Fruit fly (Drosophila melanogaster) whole organism, embryonic: ENCODE data around the gene Cyp28c1.

ENCODE experiments used
- Aef1 ChIP-seq: fragments of 200-800 bp; sonication (Bioruptor generic); IDR thresholded peaks from 3 replicates; pipeline ENCODE4 v1.3.6; 2022; ENCODE audit warnings: missing biosample characterization, missing genetic modification characterization
- CG10565 ChIP-seq: fragments of 200-800 bp; sonication (Bioruptor generic); optimal IDR thresholded peaks from 3 replicates; lab custom pipeline; 2016; ENCODE audit warnings: missing biosample characterization, mild to moderate bottlenecking, missing genetic modification characterization
- CG11085 ChIP-seq: fragments of 200-800 bp; sonication (Bioruptor generic); IDR thresholded peaks from 2 replicates; pipeline ENCODE4 v1.3.6; 2022; ENCODE audit warnings: missing biosample characterization, missing genetic modification characterization
- CG11723 ChIP-seq: fragments of 200-800 bp; sonication (Bioruptor generic); optimal IDR thresholded peaks from 2 replicates; lab custom pipeline; 2017; ENCODE audit warnings: missing biosample characterization, mild to moderate bottlenecking, missing genetic modification characterization
- CG12071 ChIP-seq: fragments of 200-800 bp; sonication (Bioruptor generic); optimal IDR thresholded peaks from 3 replicates; lab custom pipeline; 2018; ENCODE audit warnings: missing biosample characterization, mild to moderate bottlenecking, missing genetic modification characterization
- CG12155 ChIP-seq: fragments of 200-800 bp; sonication (Bioruptor generic); optimal IDR thresholded peaks from 3 replicates; lab custom pipeline; 2016; ENCODE audit warnings: missing biosample characterization, missing genetic modification characterization
- CG12219 ChIP-seq: fragments of 200-800 bp; sonication (Bioruptor generic); optimal IDR thresholded peaks from 3 replicates; lab custom pipeline; 2018; ENCODE audit warnings: missing biosample characterization, mild to moderate bottlenecking, missing genetic modification characterization
- CG12391 ChIP-seq: fragments of 200-800 bp; sonication (Bioruptor generic); optimal IDR thresholded peaks from 3 replicates; lab custom pipeline; 2018; ENCODE audit warnings: missing biosample characterization, mild to moderate bottlenecking, missing genetic modification characterization, moderate library complexity
- CG12744 ChIP-seq: fragments of 200-800 bp; sonication (Bioruptor generic); optimal IDR thresholded peaks from 2 replicates; lab custom pipeline; 2016; ENCODE audit warnings: missing biosample characterization, missing genetic modification characterization
- CG12769 ChIP-seq: fragments of 200-800 bp; sonication (Bioruptor generic); optimal IDR thresholded peaks from 2 replicates; lab custom pipeline; 2019; ENCODE audit warnings: missing biosample characterization, mild to moderate bottlenecking, missing genetic modification characterization, moderate library complexity
- CG13123 ChIP-seq: fragments of 200-800 bp; sonication (Bioruptor generic); optimal IDR thresholded peaks from 2 replicates; lab custom pipeline; 2016; ENCODE audit warnings: missing biosample characterization, missing genetic modification characterization
- CG17328 ChIP-seq: fragments of 200-800 bp; sonication (Bioruptor generic); IDR thresholded peaks from 2 replicates; pipeline ENCODE4 v1.3.6; 2022; ENCODE audit warnings: missing biosample characterization, missing genetic modification characterization
- CG17359 ChIP-seq: fragments of 200-800 bp; sonication (Bioruptor generic); optimal IDR thresholded peaks from 3 replicates; lab custom pipeline; 2018; ENCODE audit warnings: missing biosample characterization, mild to moderate bottlenecking, missing genetic modification characterization, moderate library complexity
- CG1792 ChIP-seq: fragments of 200-800 bp; sonication (Bioruptor generic); optimal IDR thresholded peaks from 2 replicates; lab custom pipeline; 2016; ENCODE audit warnings: missing biosample characterization, missing genetic modification characterization
- CG2202 ChIP-seq: fragments of 200-800 bp; sonication (Bioruptor generic); optimal IDR thresholded peaks from 2 replicates; lab custom pipeline; 2018; ENCODE audit warnings: missing biosample characterization, mild to moderate bottlenecking, missing genetic modification characterization
- CG3163 ChIP-seq: fragments of 200-800 bp; sonication (Bioruptor generic); optimal IDR thresholded peaks from 3 replicates; lab custom pipeline; 2016; ENCODE audit warnings: missing biosample characterization, missing genetic modification characterization
- CG34376 ChIP-seq: fragments of 200-800 bp; sonication (Bioruptor generic); optimal IDR thresholded peaks from 2 replicates; lab custom pipeline; 2018; ENCODE audit warnings: missing biosample characterization, mild to moderate bottlenecking, missing genetic modification characterization
- CG43689 ChIP-seq: fragments of 200-800 bp; sonication (Bioruptor generic); IDR thresholded peaks from 2 replicates; pipeline ENCODE4 v1.3.6; 2022; ENCODE audit warnings: missing biosample characterization, missing genetic modification characterization
- CG7839 ChIP-seq: fragments of 200-800 bp; sonication (Bioruptor generic); optimal IDR thresholded peaks from 3 replicates; lab custom pipeline; 2018; ENCODE audit warnings: missing biosample characterization, mild to moderate bottlenecking, missing genetic modification characterization, moderate library complexity
- Dip2 ChIP-seq: fragments of 200-800 bp; sonication (Bioruptor generic); IDR thresholded peaks from 2 replicates; pipeline ENCODE4 v1.3.6; 2022; ENCODE audit warnings: missing biosample characterization, missing genetic modification characterization
- Drgx ChIP-seq: fragments of 200-800 bp; sonication (Bioruptor generic); IDR thresholded peaks from 2 replicates; pipeline ENCODE4 v1.3.6; 2022; ENCODE audit warnings: missing biosample characterization, missing genetic modification characterization
- Nf-YA ChIP-seq: fragments of 200-800 bp; sonication (Bioruptor generic); IDR thresholded peaks from 2 replicates; pipeline ENCODE4 v1.3.6; 2022; ENCODE audit warnings: missing biosample characterization, missing genetic modification characterization
- Rfx ChIP-seq: fragments of 200-800 bp; sonication (Bioruptor generic); IDR thresholded peaks from 2 replicates; pipeline ENCODE4 v1.3.6; 2022; ENCODE audit warnings: missing biosample characterization, missing genetic modification characterization
- Sin3A ChIP-seq: fragments of >200 bp; optimal IDR thresholded peaks from 2 replicates; lab custom pipeline; 2018
- Sox100B ChIP-seq: fragments of 200-800 bp; sonication (Bioruptor generic); optimal IDR thresholded peaks from 3 replicates; lab custom pipeline; 2018; ENCODE audit warnings: missing biosample characterization, mild to moderate bottlenecking, missing genetic modification characterization
- Spps ChIP-seq: fragments of 200-800 bp; sonication (Bioruptor generic); optimal IDR thresholded peaks from 2 replicates; lab custom pipeline; 2018; ENCODE audit warnings: missing biosample characterization, mild to moderate bottlenecking, missing genetic modification characterization
- Trl ChIP-seq, 3 experiments: fragments of >200 bp in 2 of 3; fragments of 200-800 bp in 1 of 3; sonication (Bioruptor generic) in 1 of 3; optimal IDR thresholded peaks; 2 replicates in 1 of 3; 3 replicates in 2 of 3; lab custom pipeline; 2016 to 2017; ENCODE audit warnings: missing biosample characterization in 1 of 3, missing genetic modification characterization in 1 of 3
- Xbp1 ChIP-seq: fragments of 200-800 bp; sonication (Bioruptor generic); optimal IDR thresholded peaks from 3 replicates; lab custom pipeline; 2016; ENCODE audit warnings: missing biosample characterization, mild to moderate bottlenecking, missing genetic modification characterization
- az2 ChIP-seq: fragments of 200-800 bp; sonication (Bioruptor generic); optimal IDR thresholded peaks from 3 replicates; lab custom pipeline; 2016; ENCODE audit warnings: missing biosample characterization, missing genetic modification characterization
- bab2 ChIP-seq: fragments of 200-800 bp; sonication (Bioruptor generic); optimal IDR thresholded peaks from 2 replicates; lab custom pipeline; 2016; ENCODE audit warnings: missing biosample characterization, missing genetic modification characterization
- bigmax ChIP-seq: fragments of 200-800 bp; sonication (Bioruptor generic); optimal IDR thresholded peaks from 2 replicates; lab custom pipeline; 2018; ENCODE audit warnings: missing biosample characterization, mild to moderate bottlenecking, missing genetic modification characterization
- chif ChIP-seq, 2 experiments: fragments of 200-800 bp; sonication (Bioruptor generic); optimal IDR thresholded peaks; 3 replicates each; lab custom pipeline; 2016; ENCODE audit warnings: missing biosample characterization in 2 of 2, missing genetic modification characterization in 2 of 2
- crp ChIP-seq, 2 experiments: fragments of 200-800 bp; sonication (Bioruptor generic); optimal IDR thresholded peaks; 2 replicates in 1 of 2; 3 replicates in 1 of 2; lab custom pipeline; 2017; ENCODE audit warnings: missing biosample characterization in 2 of 2, missing genetic modification characterization in 2 of 2, mild to moderate bottlenecking in 1 of 2, moderate library complexity in 1 of 2
- dati ChIP-seq: fragments of 200-800 bp; sonication (Bioruptor generic); IDR thresholded peaks from 2 replicates; pipeline ENCODE4 v1.3.6; 2022; ENCODE audit warnings: missing biosample characterization, missing genetic modification characterization
- dmrt99B ChIP-seq: fragments of 200-800 bp; sonication (Bioruptor generic); optimal IDR thresholded peaks from 2 replicates; lab custom pipeline; 2018; ENCODE audit warnings: missing biosample characterization, mild to moderate bottlenecking, missing genetic modification characterization, moderate library complexity
- emc ChIP-seq: fragments of 200-800 bp; sonication (Bioruptor generic); optimal IDR thresholded peaks from 2 replicates; lab custom pipeline; 2016; ENCODE audit warnings: missing biosample characterization, missing genetic modification characterization
- gem ChIP-seq: fragments of 200-800 bp; sonication (Bioruptor generic); optimal IDR thresholded peaks from 2 replicates; lab custom pipeline; 2019; ENCODE audit warnings: missing biosample characterization, mild to moderate bottlenecking, missing genetic modification characterization, moderate library complexity
- ham ChIP-seq: fragments of 200-800 bp; sonication (Bioruptor generic); IDR thresholded peaks from 2 replicates; pipeline ENCODE4 v1.3.6; 2022; ENCODE audit warnings: missing biosample characterization, missing genetic modification characterization
- hth ChIP-seq: fragments of >200 bp; optimal IDR thresholded peaks from 2 replicates; lab custom pipeline; 2017; ENCODE audit warnings: inconsistent platforms
- kni ChIP-seq: fragments of 200-800 bp; sonication (Bioruptor generic); optimal IDR thresholded peaks from 3 replicates; lab custom pipeline; 2017; ENCODE audit warnings: mild to moderate bottlenecking, missing biosample characterization, missing genetic modification reagents, missing genetic modification characterization
- lilli ChIP-seq: fragments of 200-800 bp; sonication (Bioruptor generic); optimal IDR thresholded peaks from 3 replicates; lab custom pipeline; 2016; ENCODE audit warnings: missing biosample characterization, missing genetic modification characterization
- mam ChIP-seq: fragments of 200-800 bp; sonication (Bioruptor generic); optimal IDR thresholded peaks from 3 replicates; lab custom pipeline; 2016; ENCODE audit warnings: missing biosample characterization, missing genetic modification characterization
- otp ChIP-seq: fragments of 200-800 bp; sonication (Bioruptor generic); IDR thresholded peaks from 3 replicates; pipeline ENCODE4, ENCODE4 v1.3.6; 2022; ENCODE audit warnings: missing biosample characterization, missing genetic modification characterization
- pros ChIP-seq: fragments of 200-800 bp; sonication (Bioruptor generic); optimal IDR thresholded peaks from 3 replicates; lab custom pipeline; 2019; ENCODE audit warnings: missing biosample characterization, mild to moderate bottlenecking, missing genetic modification characterization, moderate library complexity
- sisA ChIP-seq: fragments of 200-800 bp; sonication (Bioruptor generic); IDR thresholded peaks from 2 replicates; pipeline ENCODE4 v1.3.6; 2022; ENCODE audit warnings: missing biosample characterization, missing genetic modification characterization
- slp2 ChIP-seq: fragments of 200-800 bp; sonication (Bioruptor generic); optimal IDR thresholded peaks from 2 replicates; lab custom pipeline; 2016; ENCODE audit warnings: missing biosample characterization, missing genetic modification characterization
- ssp ChIP-seq: fragments of 200-800 bp; sonication (Bioruptor generic); IDR thresholded peaks from 2 replicates; pipeline ENCODE4 v1.3.6; 2022; ENCODE audit warnings: missing biosample characterization, missing genetic modification characterization
- tio ChIP-seq: fragments of 200-800 bp; sonication (Bioruptor generic); optimal IDR thresholded peaks from 2 replicates; lab custom pipeline; 2017; ENCODE audit warnings: missing biosample characterization, missing genetic modification characterization, inconsistent platforms
- trem ChIP-seq: fragments of 200-800 bp; optimal IDR thresholded peaks from 3 replicates; lab custom pipeline; 2019; ENCODE audit warnings: missing biosample characterization, mild to moderate bottlenecking, missing genetic modification characterization, moderate library complexity
- tup ChIP-seq: fragments of 200-800 bp; sonication (Bioruptor generic); optimal IDR thresholded peaks from 2 replicates; lab custom pipeline; 2016; ENCODE audit warnings: missing biosample characterization, mild to moderate bottlenecking, missing genetic modification characterization, moderate library complexity
- zfh2 ChIP-seq: fragments of 200-800 bp; sonication (Bioruptor generic); optimal IDR thresholded peaks from 2 replicates; lab custom pipeline; 2016; ENCODE audit warnings: missing biosample characterization, missing genetic modification characterization

Cyp28c1 gene

DNA sequence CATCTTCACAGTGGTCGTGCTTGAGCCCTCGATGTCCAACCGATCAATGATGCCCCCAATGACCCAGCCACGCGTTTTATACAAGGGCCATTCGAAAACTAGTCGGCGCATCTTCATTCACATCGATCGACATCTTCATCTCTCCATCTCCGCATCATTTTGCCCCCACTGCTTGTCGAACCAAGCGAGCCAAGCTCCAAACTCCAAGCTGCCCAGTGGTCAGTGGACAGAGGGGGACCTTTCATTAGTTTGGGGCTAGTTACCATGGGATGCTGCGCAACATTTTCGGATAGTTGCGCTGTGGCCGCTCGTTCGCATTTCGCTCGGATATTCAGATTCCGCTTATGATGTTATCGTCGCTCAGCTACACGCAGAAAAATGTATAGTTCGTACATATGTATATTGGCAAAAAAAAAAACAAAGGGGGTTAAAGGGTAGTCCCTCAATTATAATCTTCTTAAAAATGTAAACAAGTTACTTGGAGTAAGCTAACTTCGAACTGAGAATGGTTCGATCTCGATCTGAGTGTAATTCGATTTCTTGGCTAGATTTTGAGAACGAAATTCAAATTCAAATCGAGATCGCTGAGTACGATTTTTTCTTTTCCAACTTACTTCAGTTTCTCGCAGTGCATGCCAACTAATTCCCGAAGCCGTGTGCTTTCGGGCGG is 6.8 kb downstream of the Cyp28c1 start, which contains the start of gene CG15740 (continued):
- TF ChIP-seq Trl (optimal IDR thresholded peaks at IDR 0.05; lab: Kevin White, UChicago) = no peak
- peak; percentile 46 for TF ChIP-seq Trl (GFP tag; optimal IDR thresholded peaks at IDR 0.05; lab: Kevin White, UChicago)
- TF ChIP-seq CG11085 (GFP tag; lab: Robert Waterston, UW) = no peak
- TF ChIP-seq CG3163 (GFP tag; lab: Kevin White, UChicago) = no peak
- TF ChIP-seq gem (tag; lab: Kevin White, UChicago) = peak; percentile 53
- TF ChIP-seq CG17328 (GFP tag; lab: Robert Waterston, UW) = peak; percentile 47; the same call in 1 of the 2 replicates
- no peak for TF ChIP-seq Drgx
- no peak for TF ChIP-seq chif (GFP tag; optimal IDR thresholded peaks at IDR 0.05; lab: Kevin White, UChicago)
- TF ChIP-seq zfh2 (GFP tag; lab: Kevin White, UChicago) = no peak
- no peak for TF ChIP-seq pros (GFP tag; lab: Kevin White, UChicago)
- peak; percentile 48; the same call in 1 of the 2 replicates for TF ChIP-seq Rfx
- TF ChIP-seq ssp (GFP tag; lab: Robert Waterston, UW) = peak; percentile 47
- TF ChIP-seq tio (GFP tag; lab: Kevin White, UChicago) = no peak
- no peak for TF ChIP-seq CG13123
- no peak for TF ChIP-seq ham (GFP tag; lab: Robert Waterston, UW)
- peak; percentile 30 for TF ChIP-seq bab2 (GFP tag; lab: Kevin White, UChicago)
- TF ChIP-seq Aef1 (GFP tag; lab: Robert Waterston, UW) = peak; percentile 63
- TF ChIP-seq emc (GFP tag; lab: Kevin White, UChicago) = no peak
- no peak for TF ChIP-seq Dip2 (GFP tag; lab: Robert Waterston, UW)
- TF ChIP-seq otp (GFP tag; lab: Robert Waterston, UW) = no peak; the same call in 2 of the 3 replicates
- TF ChIP-seq hth (lab: Kevin White, UChicago) = no peak
- no peak for TF ChIP-seq CG11723
- TF ChIP-seq trem (tag; lab: Kevin White, UChicago) = no peak
- no peak for TF ChIP-seq Sin3A (lab: Kevin White, UChicago)
- TF ChIP-seq CG17359 = peak; percentile 42
- TF ChIP-seq tup (GFP tag; lab: Kevin White, UChicago) = no peak
- no peak for TF ChIP-seq CG12155 (GFP tag; lab: Kevin White, UChicago)
- TF ChIP-seq CG10565 = no peak
- TF ChIP-seq CG2202 = no peak
- TF ChIP-seq Sox100B (GFP tag; lab: Kevin White, UChicago) = peak; percentile 58
- TF ChIP-seq kni = no peak
- peak; percentile 79 for TF ChIP-seq dmrt99B
- peak; percentile 71 for TF ChIP-seq sisA (GFP tag; lab: Robert Waterston, UW)
- TF ChIP-seq CG12769 (tag; lab: Kevin White, UChicago) = no peak
- TF ChIP-seq CG34376 (GFP tag; lab: Kevin White, UChicago) = no peak
- no peak for TF ChIP-seq Spps
- no peak for TF ChIP-seq az2 (GFP tag; lab: Kevin White, UChicago)
- TF ChIP-seq CG12744 (GFP tag; lab: Kevin White, UChicago) = no peak
- no peak for TF ChIP-seq slp2 (GFP tag; lab: Kevin White, UChicago)
- TF ChIP-seq Nf-YA (GFP tag; lab: Robert Waterston, UW) = peak; percentile 50; the same call in 1 of the 2 replicates
- TF ChIP-seq CG43689 = no peak
- TF ChIP-seq CG12071 (GFP tag; lab: Kevin White, UChicago) = no peak
- no peak for TF ChIP-seq bigmax (GFP tag; lab: Kevin White, UChicago)
- TF ChIP-seq Xbp1 (GFP tag; lab: Kevin White, UChicago) = peak; percentile 45
- no peak; the same call in 1 of the 2 replicates for TF ChIP-seq dati (GFP tag; lab: Robert Waterston, UW)
- TF ChIP-seq CG7839 (tag; lab: Kevin White, UChicago) = peak; percentile 55
- no peak for TF ChIP-seq crp (GFP tag; optimal IDR thresholded peaks at IDR 0.05; lab: Kevin White, UChicago)
- peak; percentile 12 for TF ChIP-seq CG12391 (tag; lab: Kevin White, UChicago)
- TF ChIP-seq lilli (GFP tag; lab: Kevin White, UChicago) = peak; percentile 9
- no peak for TF ChIP-seq CG1792 (GFP tag; lab: Kevin White, UChicago)
- no peak for TF ChIP-seq CG12219 (GFP tag; lab: Kevin White, UChicago)
- TF ChIP-seq mam (GFP tag; lab: Kevin White, UChicago) = peak; percentile 23
